Fruit fly (Drosophila melanogaster): Measurements from ENCODE around the gene CG33912.

Gene CG33912

DNA sequence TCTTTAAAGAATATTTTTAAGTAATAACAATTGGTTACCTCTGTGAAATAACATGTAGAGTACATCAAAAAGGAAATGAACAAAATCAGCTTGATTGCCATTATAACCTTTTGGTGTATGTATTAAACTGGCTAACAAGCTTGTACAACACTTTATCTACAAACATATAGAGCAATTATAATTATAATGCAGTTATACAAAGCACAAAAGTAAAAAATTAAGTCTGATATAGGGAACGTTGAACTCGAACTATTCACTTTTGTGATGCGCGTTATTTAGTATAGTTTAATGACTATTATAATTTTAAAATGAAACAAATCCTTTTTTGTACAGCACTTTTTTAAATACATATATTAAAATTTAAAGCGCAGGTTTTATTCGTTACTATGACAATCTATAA lies at the start of gene CG33912:
CG33912 (minus strand) TSS at position 101 of the 400 bp plus-strand sequence.
- TF ChIP-seq CG8478 (optimal IDR thresholded peaks at IDR 0.05) (no peak), CTCF (optimal IDR thresholded peaks at IDR 0.05) (no peak)

DNA sequence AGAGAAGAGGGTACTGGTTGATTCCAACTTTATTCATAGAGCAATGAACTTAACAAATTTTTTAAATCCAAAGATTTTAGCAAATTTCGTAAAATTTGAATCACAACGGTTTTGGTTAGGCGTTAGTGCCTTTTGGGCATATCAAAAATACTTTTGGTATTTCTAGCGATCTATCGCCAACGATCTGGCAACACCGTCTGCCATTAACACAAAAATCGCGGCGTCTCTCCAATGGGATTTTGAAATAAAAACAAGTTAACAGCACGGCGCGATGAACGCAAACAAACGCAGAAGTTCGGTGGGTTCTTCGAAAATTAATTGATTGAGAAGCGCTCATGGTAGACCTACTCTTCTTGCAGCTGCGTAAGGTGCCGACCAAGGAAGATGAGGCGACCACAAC lies 44.7 kb upstream of the CG33912 start, which contains the start of gene Spc105R:
Spc105R (plus strand) TSS at position 203 of the 400 bp plus-strand sequence.
- TF ChIP-seq CG8478 (optimal IDR thresholded peaks at IDR 0.05) (no peak), CTCF (optimal IDR thresholded peaks at IDR 0.05) (peak; percentile 3 to 32)

DNA sequence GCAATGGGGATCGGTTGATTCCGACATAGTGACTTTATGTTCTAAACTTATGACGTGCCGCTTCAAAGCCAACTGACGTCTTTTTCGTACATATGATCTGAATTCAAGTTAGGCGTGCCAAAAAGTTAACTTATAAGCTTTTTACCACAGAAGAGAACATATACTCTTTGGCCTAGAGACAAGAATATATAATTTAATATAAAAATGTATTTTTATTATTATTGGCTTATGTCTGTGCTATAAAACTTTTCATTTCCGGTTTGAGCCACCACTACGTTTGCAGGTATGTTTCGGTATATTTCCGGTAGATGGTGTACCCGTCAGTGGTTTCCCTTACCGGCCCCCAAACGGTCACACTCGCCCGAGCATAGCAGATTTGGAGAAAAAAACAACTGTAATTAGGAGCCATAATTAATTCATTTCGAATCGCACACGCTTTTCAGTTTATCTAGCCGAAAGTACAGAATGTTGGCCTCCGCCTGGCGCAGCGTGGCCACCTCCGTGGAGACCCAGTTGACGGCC lies 42.9 kb upstream of the CG33912 start, which contains the start of the genes CG3698 and tzn:
CG3698 (minus strand) TSS at position 51 of the 522 bp plus-strand sequence.
tzn (plus strand) TSS at position 321 of the 522 bp plus-strand sequence.
- TF ChIP-seq CG8478 (optimal IDR thresholded peaks at IDR 0.05) (no peak), CTCF (optimal IDR thresholded peaks at IDR 0.05) (peak; percentile 86 to 91)

DNA sequence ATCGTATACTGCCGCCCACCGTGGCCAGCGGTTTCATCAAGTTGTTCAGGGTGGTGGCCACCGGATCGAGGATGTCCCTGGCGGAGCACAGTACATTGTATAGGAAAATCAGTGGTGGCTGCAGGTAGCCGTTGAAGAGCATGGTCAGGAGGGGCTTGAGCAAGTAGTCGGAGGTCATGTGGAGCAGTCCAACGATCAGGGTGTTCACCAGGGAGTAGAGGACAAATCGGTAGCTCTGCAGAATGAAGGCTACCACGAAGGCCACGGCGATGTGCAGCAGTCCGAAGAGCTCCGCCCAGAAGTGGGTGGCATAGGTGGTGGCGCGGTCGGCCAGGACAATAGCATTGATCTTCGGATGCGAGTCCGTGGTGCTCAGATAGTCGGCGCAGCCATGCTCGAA lies 41.9 kb upstream of the CG33912 start:
- no peak for TF ChIP-seq CG8478 (optimal IDR thresholded peaks at IDR 0.05)
- no peak for TF ChIP-seq CTCF (optimal IDR thresholded peaks at IDR 0.05)

DNA sequence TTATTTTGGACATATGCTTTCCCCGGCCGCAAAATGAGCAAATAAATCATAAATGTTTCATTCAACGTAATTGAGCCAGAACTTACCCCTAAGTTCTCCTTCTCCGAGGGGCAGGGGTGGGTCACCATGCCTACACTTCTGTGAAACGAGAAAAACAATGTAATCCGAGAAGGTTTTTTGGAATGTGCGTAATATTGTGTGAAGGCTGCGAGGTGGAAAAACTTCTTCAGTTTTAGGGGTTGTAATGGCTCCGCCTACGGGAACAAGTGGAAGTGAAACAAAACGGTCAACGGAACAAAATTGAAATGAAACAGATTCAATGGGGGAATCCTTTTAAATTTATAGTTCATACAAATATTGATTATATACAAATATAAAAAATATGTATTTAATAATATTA lies 41.3 kb upstream of the CG33912 start:
- TF ChIP-seq CTCF (optimal IDR thresholded peaks at IDR 0.05), result no peak
- TF ChIP-seq CG8478 (optimal IDR thresholded peaks at IDR 0.05), result no peak

DNA sequence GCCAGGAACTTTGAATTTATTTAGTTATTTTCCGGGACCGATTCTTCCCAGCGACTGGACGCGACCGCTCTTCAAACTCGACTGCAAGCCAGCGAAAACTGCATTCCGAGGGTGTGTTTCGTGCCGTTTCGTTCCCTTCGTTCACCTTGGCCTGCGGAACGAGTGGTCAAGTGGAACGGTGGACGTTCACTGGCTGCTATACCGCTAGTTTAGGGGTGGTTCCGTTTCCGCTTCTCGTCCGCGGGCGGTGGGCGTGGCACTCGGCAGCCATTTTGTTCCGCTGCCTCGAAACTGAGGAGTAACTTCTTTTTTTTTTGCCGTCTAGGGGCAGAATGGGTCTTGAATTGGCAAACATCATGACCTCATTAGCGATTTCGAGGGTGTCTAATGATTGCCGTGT lies 37.2 kb upstream of the CG33912 start, which contains the start of gene Six4:
Six4 (minus strand) TSS at position 85 of the 400 bp plus-strand sequence.
- TF ChIP-seq CG8478 (optimal IDR thresholded peaks at IDR 0.05) (no peak), CTCF (optimal IDR thresholded peaks at IDR 0.05) (no peak)

DNA sequence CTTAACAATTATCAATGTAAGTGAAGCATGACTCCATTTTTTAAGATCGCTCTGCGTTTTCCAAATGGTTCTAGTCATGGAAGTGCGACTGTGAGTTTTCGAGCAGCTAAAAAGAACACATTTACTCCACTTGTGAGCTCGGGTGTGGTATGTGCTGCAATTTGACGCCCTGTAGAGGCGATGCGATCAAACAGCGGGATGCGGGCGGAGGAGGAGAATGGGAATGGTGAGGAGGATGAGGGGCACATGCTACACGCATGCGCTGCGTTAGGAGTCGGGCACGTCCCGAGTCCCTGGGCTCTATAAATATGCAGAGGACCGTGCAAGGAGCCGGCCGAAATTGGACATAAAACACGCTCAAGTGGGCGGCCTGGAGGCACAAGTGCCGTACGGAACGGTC lies 33.8 kb upstream of the CG33912 start:
- TF ChIP-seq CG8478 (optimal IDR thresholded peaks at IDR 0.05) (no peak), CTCF (optimal IDR thresholded peaks at IDR 0.05) (no peak)

DNA sequence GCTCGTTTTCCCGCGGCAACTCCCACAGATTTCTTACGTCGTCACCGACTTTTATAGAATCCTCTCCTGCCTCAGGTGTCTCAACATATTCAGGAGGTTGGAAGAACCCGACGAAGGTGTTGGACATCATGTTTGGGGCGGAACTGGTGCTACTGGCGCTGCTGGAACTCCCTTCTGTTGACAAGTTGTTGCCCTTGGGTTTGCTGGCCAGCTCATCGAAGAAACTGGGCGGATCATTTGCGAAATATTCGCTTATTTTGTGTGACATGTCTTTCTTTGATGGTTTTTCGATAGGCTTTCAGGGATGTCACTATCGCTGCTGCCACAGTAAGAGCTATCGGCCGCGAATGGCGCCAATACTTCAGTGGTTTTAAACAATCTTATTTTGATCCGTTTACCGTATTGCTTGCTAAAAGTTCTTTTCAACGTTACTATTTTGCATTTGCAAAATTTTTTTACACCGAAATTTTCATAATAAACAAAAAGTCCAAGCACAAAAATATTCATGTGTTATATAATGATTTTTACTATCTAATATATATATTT lies 32.4 kb upstream of the CG33912 start, which contains the start of gene CG11396:
CG11396 (minus strand) TSS at position 303 of the 546 bp plus-strand sequence.
- TF ChIP-seq CG8478 (optimal IDR thresholded peaks at IDR 0.05), result no peak
- no peak for TF ChIP-seq CTCF (optimal IDR thresholded peaks at IDR 0.05)

DNA sequence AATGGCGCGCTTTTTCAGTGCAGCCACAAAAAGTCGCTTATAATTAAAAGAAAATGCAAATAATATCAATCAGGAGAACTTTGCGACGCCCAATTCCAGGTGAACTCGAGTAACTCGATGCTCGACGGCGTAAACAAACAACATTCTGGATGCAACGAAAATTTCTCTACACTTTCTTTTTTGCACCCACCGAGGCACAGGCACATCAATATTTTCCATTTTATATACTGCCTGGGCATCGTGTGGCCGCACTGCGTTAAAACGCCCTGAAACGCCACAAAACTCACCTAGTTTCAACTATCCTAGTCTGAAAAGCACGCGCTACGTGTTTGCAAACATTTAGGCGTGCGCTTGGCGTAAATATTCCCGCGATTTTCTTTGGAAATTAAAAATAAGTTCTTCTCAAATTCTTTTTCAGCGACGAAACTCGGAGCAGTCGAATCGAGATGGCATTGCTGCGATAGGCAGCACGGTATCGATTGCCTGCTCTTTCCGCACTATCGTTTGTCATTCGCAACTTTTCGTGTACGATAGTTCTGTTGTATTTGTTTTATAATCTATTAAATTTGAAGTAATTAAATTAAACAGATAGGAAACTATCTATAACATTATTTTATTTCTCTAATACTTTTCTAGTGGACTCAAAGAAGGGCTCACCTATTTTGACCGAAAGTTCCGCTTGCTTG lies 30.4 kb upstream of the CG33912 start, which contains the start of gene Pcif1:
Pcif1 (minus strand) TSS at position 456 of the 686 bp plus-strand sequence.
- TF ChIP-seq CG8478 (optimal IDR thresholded peaks at IDR 0.05), result no peak
- peak in 1 of 2 experiments; percentile 33 for TF ChIP-seq CTCF (optimal IDR thresholded peaks at IDR 0.05)

DNA sequence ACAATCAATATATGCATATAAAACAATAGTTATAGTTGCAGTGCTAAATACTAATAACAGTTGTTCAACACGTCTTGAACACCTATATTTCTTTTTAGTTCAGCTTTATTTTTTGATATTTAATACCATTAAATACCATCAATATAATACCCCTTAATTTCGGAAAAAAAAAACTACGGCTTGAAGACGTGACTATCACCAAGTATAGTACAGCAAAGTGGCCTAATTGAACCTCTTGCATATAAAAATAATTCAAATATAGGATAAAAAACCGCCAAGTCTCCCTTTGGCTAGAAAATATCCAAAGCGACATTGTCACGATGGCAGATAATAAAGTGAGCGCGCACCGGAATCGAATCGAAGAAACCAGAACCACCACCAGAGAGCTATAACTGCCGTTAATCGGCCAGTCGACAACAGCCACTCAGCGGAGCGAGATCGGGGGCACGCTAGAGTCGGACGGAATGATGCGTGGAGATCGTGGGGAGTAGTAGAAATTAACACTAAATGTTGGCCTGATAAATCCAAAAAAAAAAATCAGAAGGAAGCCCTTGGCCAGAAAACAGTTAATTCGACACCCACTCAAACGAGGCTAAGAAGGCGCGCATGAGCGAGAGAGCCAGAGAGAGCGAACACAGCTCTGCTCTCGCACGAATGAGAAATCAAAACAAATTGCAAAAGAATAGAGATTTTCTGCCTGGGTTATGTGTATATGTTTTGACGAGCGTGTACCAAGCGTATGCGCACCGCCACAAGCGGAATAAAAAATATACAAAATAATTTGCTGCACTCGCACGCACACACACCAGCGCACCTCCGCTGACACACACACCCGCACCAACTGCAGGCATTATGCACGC lies 29.6 kb upstream of the CG33912 start:
- TF ChIP-seq CTCF (optimal IDR thresholded peaks at IDR 0.05) (no peak), CG8478 (optimal IDR thresholded peaks at IDR 0.05) (no peak)

DNA sequence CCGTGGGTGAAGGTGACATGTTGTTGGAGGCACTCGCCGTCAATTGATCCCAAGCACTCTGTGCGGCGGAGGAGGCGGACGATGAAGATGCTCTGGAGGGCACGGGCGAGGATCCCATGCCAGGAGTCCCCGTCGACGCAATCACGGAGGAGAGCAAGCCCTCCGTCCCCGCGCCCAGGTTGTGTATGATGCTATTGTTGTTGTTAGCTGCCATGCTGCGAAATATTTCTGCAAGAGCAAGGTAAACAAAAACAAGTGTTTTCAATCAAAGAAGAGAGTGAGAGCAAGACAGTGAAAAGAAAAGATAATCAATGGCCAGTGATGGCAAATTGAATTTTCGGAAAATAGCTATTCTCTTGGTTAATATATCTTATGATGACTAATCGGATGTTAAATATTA lies 28.9 kb upstream of the CG33912 start:
- no peak for TF ChIP-seq CG8478 (optimal IDR thresholded peaks at IDR 0.05)
- no peak for TF ChIP-seq CTCF (optimal IDR thresholded peaks at IDR 0.05)

DNA sequence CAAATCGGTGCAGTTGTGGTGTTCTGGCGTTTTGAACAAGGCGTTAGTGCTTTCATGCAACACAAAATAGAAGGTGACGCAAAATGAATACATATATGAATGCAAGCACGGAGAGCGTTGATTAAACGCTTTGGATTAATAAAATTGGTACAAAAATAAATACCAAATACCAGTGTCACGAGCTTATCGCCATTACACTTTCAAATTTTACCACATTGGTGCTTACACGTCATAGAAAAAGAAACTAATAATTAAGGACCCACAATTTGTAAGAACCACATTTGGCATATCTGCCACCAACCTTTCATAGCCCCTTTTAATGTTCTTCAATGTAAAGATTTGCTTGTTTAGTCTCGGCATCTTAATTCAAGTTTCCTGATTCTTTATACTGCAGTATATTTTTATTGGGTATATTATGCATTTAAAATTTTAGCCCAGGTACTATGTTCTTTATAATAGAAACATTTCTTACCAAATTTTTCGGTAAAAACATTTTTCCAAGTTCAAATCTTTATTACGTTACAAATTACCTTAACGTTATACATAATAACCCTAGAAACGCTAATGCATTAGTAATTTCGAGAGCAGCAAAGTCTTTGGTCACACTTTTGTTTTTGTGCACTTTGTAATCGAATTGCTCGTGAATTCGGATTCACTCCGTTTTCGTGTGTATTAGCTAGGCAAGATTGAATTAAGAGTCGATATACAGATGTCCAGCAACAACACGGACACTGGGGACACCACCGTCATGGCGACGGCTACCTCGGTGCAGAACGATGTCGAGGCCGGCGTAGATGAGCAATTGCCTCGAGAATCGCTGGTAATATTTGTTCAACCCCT lies 23.0 kb upstream of the CG33912 start, which contains the start of the genes Pex16 and Pex14:
Pex16 (minus strand) TSS at position 41 of the 840 bp plus-strand sequence.
Pex14 (plus strand) TSS at position 576 of the 840 bp plus-strand sequence.
- TF ChIP-seq CG8478 (optimal IDR thresholded peaks at IDR 0.05), result no peak
- no peak for TF ChIP-seq CTCF (optimal IDR thresholded peaks at IDR 0.05)

DNA sequence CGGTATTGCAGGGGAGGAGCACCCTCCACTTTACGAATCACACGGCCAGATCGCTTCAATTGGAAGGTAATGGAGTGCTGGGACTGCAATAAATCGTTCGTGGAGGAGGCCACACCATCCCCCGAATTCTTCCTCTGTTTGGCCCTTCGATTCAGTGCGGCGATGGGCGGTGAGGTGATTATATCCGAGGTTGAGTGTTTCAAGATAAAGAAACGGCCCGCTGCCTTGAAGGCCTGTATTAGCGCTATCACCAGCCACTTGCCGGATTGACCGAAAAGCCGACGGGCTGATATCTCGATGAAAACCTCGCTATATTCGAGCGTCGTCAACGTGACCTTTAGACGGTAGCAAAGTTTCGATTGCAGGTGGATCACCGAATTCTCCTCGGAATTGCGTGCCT lies 22.0 kb upstream of the CG33912 start:
- TF ChIP-seq CTCF (optimal IDR thresholded peaks at IDR 0.05) (no peak), CG8478 (optimal IDR thresholded peaks at IDR 0.05) (no peak)

DNA sequence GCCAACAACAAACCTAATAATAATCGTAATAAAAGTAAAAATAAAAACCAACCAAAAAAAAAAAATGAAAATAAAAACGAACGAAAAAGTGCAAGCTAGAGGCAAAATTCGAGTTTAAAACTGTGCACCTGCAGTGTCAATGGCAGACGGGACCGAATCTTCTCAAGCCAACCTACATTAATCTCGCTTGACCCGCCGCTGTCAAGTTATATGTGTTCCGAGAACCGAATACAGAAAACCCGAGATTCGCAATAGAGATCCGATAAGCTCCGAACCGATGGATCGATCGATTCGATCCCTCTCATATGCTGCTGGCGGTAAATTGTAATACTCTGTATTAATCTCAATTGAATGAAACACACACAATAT lies 17.1 kb upstream of the CG33912 start:
- TF ChIP-seq CG8478 (optimal IDR thresholded peaks at IDR 0.05) (no peak), CTCF (optimal IDR thresholded peaks at IDR 0.05) (no peak)
